Worm (Caenorhabditis elegans): ENCODE data around the gene F53C11.5.

Gene F53C11.5

DNA sequence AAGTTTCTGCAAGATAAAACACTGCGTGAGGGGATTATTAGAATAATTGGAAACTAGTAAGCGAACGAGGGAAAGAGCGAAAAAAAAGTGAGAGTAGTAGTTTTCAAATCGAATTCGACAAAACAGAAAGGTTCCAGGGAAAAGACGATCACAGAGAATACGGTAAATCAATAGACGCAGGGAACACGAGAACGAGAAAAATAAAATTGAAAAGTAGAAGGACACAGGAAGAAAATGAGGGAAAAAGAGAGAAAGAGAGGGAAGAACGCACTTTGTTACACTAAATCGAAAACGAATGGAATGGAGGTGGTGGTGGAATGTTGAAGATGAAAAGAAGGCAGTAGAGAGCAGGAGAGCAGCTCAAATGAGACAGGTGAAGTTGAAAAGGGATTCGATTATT, 19.9 kb downstream of the F53C11.5 start, which contains the start of gene swan-1:
swan-1 (minus strand) TSS at position 6 of the 400 bp plus-strand sequence.
- TF ChIP-seq W03F9.2 (tag; optimal IDR thresholded peaks at IDR 0.05) (no peak), dao-5 (tag; optimal IDR thresholded peaks at IDR 0.05) (no peak), him-1 (tag; optimal IDR thresholded peaks at IDR 0.05) (no peak)

DNA sequence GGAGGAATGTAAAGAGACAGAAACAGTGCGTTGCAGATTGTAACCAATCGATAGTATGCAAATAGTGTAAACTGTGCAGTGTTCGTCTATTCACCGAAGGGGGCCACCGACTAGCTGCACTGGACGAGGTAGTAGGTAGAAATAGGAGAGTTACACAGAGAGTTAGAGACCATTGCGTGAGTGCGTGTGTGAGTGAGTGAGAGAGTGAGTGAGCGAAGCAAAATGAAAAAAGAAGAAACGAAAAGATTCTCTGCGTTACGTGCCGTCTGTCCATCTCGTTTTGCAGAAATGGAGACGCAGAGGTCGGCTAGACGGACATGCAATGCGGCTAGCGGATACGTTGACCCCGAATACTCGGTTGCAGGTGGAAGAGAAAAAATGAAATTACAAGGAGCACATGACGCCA, 21.1 kb downstream of the F53C11.5 start:
- TF ChIP-seq W03F9.2 (tag; optimal IDR thresholded peaks at IDR 0.05) (no peak), him-1 (tag; optimal IDR thresholded peaks at IDR 0.05) (no peak), dao-5 (tag; optimal IDR thresholded peaks at IDR 0.05) (no peak)

DNA sequence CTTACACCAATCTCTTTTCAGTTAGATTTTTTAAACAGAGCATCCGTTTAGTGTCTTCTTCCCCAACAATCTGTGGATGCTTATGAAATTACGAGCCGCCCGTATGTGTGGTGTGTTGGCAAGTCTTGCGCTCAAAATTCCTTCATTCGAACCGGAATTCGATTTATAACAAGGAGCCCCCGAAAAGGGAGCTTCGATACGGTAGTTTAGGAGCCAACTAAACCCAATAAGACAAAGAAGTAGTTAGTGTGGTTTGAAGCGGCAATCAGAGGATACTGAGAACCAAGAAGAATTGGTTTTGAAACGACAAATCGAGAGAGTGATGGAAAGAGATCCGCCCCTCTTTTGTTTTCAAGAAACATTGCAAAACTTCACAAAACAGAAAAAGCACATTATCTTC, 25.0 kb downstream of the F53C11.5 start:
- TF ChIP-seq dao-5 (tag; optimal IDR thresholded peaks at IDR 0.05) (no peak), W03F9.2 (tag; optimal IDR thresholded peaks at IDR 0.05) (no peak), him-1 (tag; optimal IDR thresholded peaks at IDR 0.05) (no peak)

DNA sequence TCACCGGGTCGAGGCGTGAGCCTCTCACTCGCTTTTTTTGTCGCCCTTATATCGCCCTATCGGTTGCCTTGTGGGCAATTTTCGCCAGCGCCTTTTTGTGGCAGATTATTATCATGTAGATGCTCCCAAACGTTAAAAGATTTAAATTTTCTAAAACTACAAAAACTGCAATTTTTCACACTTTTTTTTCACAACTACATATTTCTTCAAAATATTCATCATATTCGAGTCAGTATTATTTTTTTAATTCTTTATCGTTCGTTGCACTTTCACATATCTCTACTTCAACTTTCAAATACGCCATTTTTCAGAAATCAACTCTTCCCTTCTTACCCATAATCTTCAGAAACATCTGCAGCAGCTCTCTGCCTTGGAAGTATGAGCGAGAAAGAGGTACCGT, 25.6 kb downstream of the F53C11.5 start, which contains the start of gene ceh-24:
ceh-24 (plus strand) TSS at position 301 of the 400 bp plus-strand sequence.
- TF ChIP-seq him-1 (tag; optimal IDR thresholded peaks at IDR 0.05) (no peak), dao-5 (tag; optimal IDR thresholded peaks at IDR 0.05) (no peak), W03F9.2 (tag; optimal IDR thresholded peaks at IDR 0.05) (no peak)

DNA sequence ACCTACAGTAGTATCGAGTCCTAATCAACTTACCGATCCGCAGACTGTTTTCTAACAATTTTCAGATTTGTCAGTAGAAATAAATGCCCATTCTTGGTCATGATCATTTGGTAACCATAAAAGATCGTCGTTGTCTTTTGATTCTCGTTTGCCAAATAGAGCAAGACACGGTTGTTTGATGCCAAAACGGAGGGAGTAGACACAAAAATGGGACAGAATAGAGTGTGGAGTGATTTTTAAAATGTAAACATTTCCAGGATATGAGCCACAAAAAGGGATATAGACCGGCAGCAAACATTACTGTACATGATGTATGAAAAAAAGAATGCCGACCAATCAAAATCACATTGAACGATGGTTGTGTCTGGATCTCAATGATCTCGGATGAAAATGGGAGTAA, 29.5 kb downstream of the F53C11.5 start, which contains the start of gene F55B12.2:
F55B12.2 (minus strand) TSS at position 101 of the 400 bp plus-strand sequence.
- no peak for TF ChIP-seq him-1 (tag; optimal IDR thresholded peaks at IDR 0.05)
- no peak for TF ChIP-seq W03F9.2 (tag; optimal IDR thresholded peaks at IDR 0.05)
- TF ChIP-seq dao-5 (tag; optimal IDR thresholded peaks at IDR 0.05) = no peak

DNA sequence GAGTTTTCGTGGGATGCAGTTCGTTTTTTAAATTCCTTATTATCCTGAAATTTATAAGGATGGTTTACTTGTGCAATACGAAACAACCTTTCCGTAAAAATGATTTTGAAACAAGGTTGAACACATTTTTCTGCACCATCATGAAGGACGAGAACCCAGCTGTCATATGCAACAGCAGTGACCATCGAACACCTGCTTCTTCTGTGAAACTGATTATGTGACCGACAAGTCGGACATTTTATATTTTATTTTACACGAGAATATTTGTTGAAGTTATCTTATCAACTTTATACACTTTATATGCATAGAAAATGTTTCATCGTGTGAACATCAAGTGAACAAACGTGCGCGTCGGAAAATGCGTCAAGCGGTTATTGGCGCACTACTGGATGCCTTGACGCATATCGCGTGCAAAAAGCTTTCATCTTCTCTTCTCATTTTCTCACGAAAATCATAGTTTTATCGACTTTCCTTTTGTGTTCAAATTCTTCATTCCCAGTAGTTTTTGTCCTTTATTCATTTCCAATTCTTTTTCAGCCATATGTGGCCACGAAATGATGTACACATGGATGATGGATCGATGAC, 31.6 kb downstream of the F53C11.5 start, which contains the start of gene sel-10:
sel-10 (plus strand) TSS at position 538 of the 585 bp plus-strand sequence.
- TF ChIP-seq W03F9.2 (tag; optimal IDR thresholded peaks at IDR 0.05) (peak; percentile 44), him-1 (tag; optimal IDR thresholded peaks at IDR 0.05) (no peak)

DNA sequence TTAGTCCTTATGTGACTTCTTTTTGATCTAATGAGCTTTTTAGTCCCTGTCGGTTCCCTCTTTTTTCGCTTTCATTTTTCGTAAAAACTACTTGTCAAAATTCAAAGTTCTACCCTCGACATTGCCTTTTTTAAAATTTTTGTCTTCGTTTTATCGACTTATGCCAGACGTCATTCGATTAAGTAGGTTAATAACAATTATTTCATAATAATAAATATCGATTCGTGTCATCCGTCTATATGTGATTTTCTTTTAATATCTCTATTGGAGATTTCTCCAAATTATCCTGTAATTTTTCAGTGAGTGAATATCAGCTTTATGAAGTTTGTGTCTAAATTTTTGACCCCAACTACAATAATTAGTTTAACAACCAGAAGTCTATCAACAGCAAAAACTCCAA, 35.4 kb downstream of the F53C11.5 start, which contains the start of gene hpo-31:
hpo-31 (plus strand) TSS at position 301 of the 400 bp plus-strand sequence.
- TF ChIP-seq dao-5 (tag; optimal IDR thresholded peaks at IDR 0.05) = no peak
- TF ChIP-seq W03F9.2 (tag; optimal IDR thresholded peaks at IDR 0.05) = no peak
- TF ChIP-seq him-1 (tag; optimal IDR thresholded peaks at IDR 0.05) = no peak

DNA sequence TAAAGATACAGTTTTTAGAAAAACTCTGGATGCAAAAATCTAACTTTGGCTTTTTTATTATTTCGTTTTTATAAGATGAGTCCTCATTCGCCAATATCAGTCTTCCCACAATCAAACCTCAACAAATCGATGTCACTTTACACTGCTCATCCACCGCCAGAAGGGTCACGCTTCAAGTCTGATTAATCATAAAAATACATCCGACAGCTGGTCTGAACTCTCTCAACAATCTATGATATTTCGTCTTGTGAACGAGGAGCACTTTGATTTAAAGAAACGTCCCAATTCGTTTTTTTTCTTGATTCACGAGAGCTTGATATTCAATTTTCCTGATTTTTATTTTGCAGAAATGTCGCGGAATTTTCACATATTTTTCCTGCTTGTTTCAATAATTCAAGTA, 40.6 kb downstream of the F53C11.5 start, which contains the start of gene nrf-5:
nrf-5 (plus strand) TSS at position 348 of the 400 bp plus-strand sequence.
- TF ChIP-seq W03F9.2 (tag; optimal IDR thresholded peaks at IDR 0.05) = no peak
- no peak for TF ChIP-seq dao-5 (tag; optimal IDR thresholded peaks at IDR 0.05)
- no peak for TF ChIP-seq him-1 (tag; optimal IDR thresholded peaks at IDR 0.05)

DNA sequence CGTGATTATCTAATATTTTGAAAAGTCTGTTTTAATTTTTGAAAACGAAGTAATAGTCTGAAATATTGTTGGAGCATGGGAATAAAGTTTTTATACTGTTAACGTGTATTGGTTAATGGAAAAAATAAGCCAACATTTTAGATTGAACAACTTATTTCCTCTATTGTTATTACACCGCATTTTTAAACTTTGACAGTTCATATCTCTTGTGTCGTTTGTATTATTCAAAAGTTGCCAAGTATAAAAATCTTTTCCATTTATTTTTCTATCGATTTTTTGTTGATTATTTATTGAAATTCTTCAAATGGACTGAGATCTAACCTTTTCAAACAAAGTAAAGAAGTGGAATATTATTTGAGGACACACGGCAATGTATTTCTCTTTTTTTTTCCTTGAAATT, 43.5 kb downstream of the F53C11.5 start, which contains the start of gene str-165:
str-165 (plus strand) TSS at position 301 of the 400 bp plus-strand sequence.
- no peak for TF ChIP-seq dao-5 (tag; optimal IDR thresholded peaks at IDR 0.05)
- TF ChIP-seq him-1 (tag; optimal IDR thresholded peaks at IDR 0.05) = no peak
- no peak for TF ChIP-seq W03F9.2 (tag; optimal IDR thresholded peaks at IDR 0.05)

DNA sequence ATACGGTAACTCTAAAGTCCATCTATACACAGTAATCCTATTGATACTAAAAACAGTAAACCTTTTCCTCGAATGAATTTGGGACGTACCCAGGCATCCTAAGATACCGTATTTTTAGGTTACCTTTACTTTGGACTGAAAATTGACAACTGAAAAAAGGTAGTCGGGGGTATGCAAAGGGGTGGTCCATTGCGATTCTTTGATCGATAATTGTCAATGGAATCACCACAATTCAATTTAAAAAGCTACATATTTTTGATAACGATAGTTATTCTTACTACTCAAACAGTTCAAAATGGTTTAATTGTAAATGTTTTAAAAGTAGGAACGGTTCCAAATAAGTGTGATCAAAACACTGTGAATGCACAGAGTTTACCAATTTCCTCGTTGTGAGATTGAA, 46.6 kb downstream of the F53C11.5 start, which contains the start of gene srx-129:
srx-129 (plus strand) TSS at position 301 of the 400 bp plus-strand sequence.
- TF ChIP-seq dao-5 (tag; optimal IDR thresholded peaks at IDR 0.05) (no peak), him-1 (tag; optimal IDR thresholded peaks at IDR 0.05) (no peak), W03F9.2 (tag; optimal IDR thresholded peaks at IDR 0.05) (no peak)

DNA sequence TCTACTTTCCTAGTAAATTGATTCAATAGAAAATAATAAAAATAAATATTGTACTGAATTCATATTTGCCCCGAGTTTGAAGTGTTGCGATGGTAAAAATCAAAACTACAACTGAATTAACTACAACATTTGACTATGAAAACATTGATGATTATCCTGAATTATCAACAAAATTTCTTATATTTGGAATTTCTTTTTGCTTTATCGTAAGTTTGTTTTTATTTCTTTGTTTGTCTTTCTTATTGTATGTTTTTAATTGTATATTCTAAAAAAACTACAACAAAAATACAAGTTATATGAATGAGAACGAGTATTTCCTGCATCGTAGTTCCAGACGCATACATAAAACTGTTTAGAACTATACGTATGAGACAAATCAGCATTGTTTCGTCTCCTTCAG, 49.8 kb downstream of the F53C11.5 start, which contains the start of gene srx-128:
srx-128 (plus strand) TSS at position 301 of the 400 bp plus-strand sequence.
- TF ChIP-seq W03F9.2 (tag; optimal IDR thresholded peaks at IDR 0.05) (no peak), dao-5 (tag; optimal IDR thresholded peaks at IDR 0.05) (no peak), him-1 (tag; optimal IDR thresholded peaks at IDR 0.05) (no peak)

DNA sequence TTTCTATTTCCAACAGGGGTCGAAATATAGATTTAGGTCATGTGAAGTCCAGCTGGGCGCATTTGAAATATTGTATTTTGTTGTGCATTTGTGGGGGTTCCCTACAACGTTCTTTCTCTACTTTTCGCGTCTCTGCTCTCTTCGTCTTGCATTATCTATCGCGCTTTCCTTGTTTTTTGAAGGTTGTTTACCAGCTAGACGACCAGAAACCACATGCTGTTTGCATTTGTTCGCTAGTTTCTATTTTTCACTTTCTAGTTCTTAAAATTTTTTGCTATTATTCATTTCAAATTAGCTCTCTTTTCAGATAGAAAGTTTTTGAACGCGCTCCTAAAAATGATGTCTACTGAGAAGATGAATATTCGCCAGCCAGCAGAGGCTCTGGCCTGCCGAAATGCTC, 52.1 kb downstream of the F53C11.5 start, which contains the start of gene F55B12.10:
F55B12.10 (plus strand) TSS at position 301 of the 400 bp plus-strand sequence.
- no peak for TF ChIP-seq him-1 (tag; optimal IDR thresholded peaks at IDR 0.05)
- no peak for TF ChIP-seq dao-5 (tag; optimal IDR thresholded peaks at IDR 0.05)
- TF ChIP-seq W03F9.2 (tag; optimal IDR thresholded peaks at IDR 0.05) = no peak

DNA sequence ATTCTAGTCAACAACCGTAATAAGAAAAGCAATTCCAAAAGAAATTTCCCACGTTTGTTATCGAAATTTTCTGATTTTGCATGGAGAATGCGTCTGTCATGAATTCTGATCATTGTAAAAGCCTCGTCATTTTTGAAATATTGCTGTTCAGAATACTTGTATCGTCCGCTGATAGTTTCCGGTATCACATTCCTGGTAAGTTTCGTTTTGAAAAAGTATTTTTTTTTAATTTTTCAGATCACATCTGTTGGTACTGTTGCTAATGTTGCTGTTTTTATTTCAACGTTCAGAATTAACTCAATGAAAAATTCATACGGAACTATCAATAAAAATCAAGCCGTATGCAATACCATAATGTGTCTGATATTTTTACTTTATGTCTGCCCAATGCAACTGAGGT, 53.6 kb downstream of the F53C11.5 start, which contains the start of gene srx-17:
srx-17 (plus strand) TSS at position 301 of the 400 bp plus-strand sequence.
- no peak for TF ChIP-seq him-1 (tag; optimal IDR thresholded peaks at IDR 0.05)
- no peak for TF ChIP-seq W03F9.2 (tag; optimal IDR thresholded peaks at IDR 0.05)

DNA sequence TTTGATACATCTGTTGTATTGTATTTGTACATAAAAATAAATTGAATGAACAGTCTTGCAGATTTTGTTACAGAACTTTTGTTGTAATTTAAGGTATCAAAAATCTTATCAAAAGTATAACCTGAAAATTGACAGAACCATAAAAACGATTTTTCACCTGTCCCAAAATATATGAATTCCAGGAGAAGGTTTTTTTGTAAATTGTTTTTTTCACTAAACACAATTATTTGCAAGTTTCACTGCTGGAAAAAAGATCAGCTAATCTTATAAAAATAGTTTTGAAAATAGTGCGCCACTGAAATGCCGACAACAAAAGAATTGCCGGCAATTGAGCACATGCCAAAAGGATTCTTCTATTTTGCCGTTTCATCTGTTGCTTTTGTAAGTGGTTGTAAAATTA, 55.8 kb downstream of the F53C11.5 start, which contains the start of gene srx-130:
srx-130 (plus strand) TSS at position 301 of the 400 bp plus-strand sequence.
- TF ChIP-seq W03F9.2 (tag; optimal IDR thresholded peaks at IDR 0.05) (no peak), dao-5 (tag; optimal IDR thresholded peaks at IDR 0.05) (no peak), him-1 (tag; optimal IDR thresholded peaks at IDR 0.05) (no peak)

All from whole organism, L4/young adult.